Worm (Caenorhabditis elegans) whole organism, young adult: Measurements from ENCODE around the gene srj-54.

Experiments used
- K11D2.4 ChIP-seq: fragments of 200-800 bp; sonication (Bioruptor generic); IDR thresholded peaks from 2 replicates; pipeline ENCODE4 v1.3.6; 2022; ENCODE audit warnings: missing genetic modification reagents, missing genetic modification characterization, missing compliant biosample characterization
- aptf-2 ChIP-seq: fragments of 200-800 bp; sonication (Bioruptor generic); conservative IDR thresholded peaks from 2 replicates; pipeline ENCODE4 v1.3.6; 2022; ENCODE audit warnings: missing genetic modification reagents, missing genetic modification characterization, missing compliant biosample characterization
- ccch-3 ChIP-seq: fragments of 200-800 bp; sonication (Bioruptor generic); optimal IDR thresholded peaks from 2 replicates; lab custom pipeline; 2018; ENCODE audit warnings: mild to moderate bottlenecking, missing genetic modification characterization, missing compliant biosample characterization
- ceh-100 ChIP-seq: fragments of 200-800 bp; sonication (Bioruptor generic); IDR thresholded peaks from 2 replicates; pipeline ENCODE4 v1.3.6; 2022; ENCODE audit warnings: missing genetic modification reagents, missing genetic modification characterization, missing compliant biosample characterization
- dpl-1 ChIP-seq: fragments of 150-350 bp; optimal IDR thresholded peaks from 2 replicates; lab custom pipeline; 2014; ENCODE audit warnings: missing biosample characterization, missing genetic modification reagents, missing genetic modification characterization
- ets-4 ChIP-seq: fragments of 200-800 bp; sonication (Bioruptor generic); optimal IDR thresholded peaks from 2 replicates; lab custom pipeline; 2018; ENCODE audit warnings: mild to moderate bottlenecking, missing genetic modification characterization, missing compliant biosample characterization
- hmg-1.2 ChIP-seq: fragments of 200-800 bp; sonication (Bioruptor generic); IDR thresholded peaks from 2 replicates; pipeline ENCODE4 v1.3.6; 2022; ENCODE audit warnings: missing genetic modification reagents, missing genetic modification characterization, missing compliant biosample characterization
- lin-35 ChIP-seq, 3 experiments: fragments of 150-350 bp in 2 of 3; sonication (generic microtip) in 1 of 3; optimal IDR thresholded peaks; 2 replicates each; lab custom pipeline; 2014 to 2018; ENCODE audit warnings: missing biosample characterization in 3 of 3, missing genetic modification characterization in 3 of 3, missing genetic modification reagents in 3 of 3
- nhr-80 ChIP-seq: sonication (generic microtip); optimal IDR thresholded peaks from 2 replicates; lab custom pipeline; 2016; ENCODE audit warnings: missing genetic modification characterization, missing compliant biosample characterization
- repo-1 ChIP-seq: sonication (generic microtip); optimal IDR thresholded peaks from 2 replicates; lab custom pipeline; 2017; ENCODE audit warnings: mild to moderate bottlenecking, missing genetic modification characterization, missing compliant biosample characterization
- sdz-38 ChIP-seq: sonication (generic microtip); optimal IDR thresholded peaks from 2 replicates; lab custom pipeline; 2016; ENCODE audit warnings: missing genotype, missing genetic modification characterization, missing compliant biosample characterization
- ztf-6 ChIP-seq: fragments of 200-800 bp; sonication (Bioruptor generic); IDR thresholded peaks from 2 replicates; pipeline ENCODE4 v1.3.6; 2022; ENCODE audit warnings: missing genetic modification reagents, missing genetic modification characterization, missing compliant biosample characterization

- no peak for TF ChIP-seq ets-4 (GFP tag; lab: Kevin White, UChicago)
- TF ChIP-seq hmg-1.2 (GFP tag; lab: Robert Waterston, UW), result no peak
- no peak for TF ChIP-seq nhr-80 (tag; lab: Kevin White, UChicago)
- TF ChIP-seq ccch-3 (GFP tag; lab: Kevin White, UChicago), result no peak
- TF ChIP-seq ztf-6 (GFP tag; lab: Robert Waterston, UW), result no peak
- no peak for TF ChIP-seq dpl-1 (GFP tag; lab: Kevin White, UChicago)
- no peak for TF ChIP-seq sdz-38 (tag; lab: Kevin White, UChicago)
- no peak for TF ChIP-seq lin-35 (GFP tag; optimal IDR thresholded peaks at IDR 0.05; lab: Kevin White, UChicago)
- no peak for TF ChIP-seq aptf-2
- TF ChIP-seq K11D2.4, result no peak
- TF ChIP-seq ceh-100 (GFP tag; lab: Robert Waterston, UW), result no peak
- TF ChIP-seq repo-1 (tag; lab: Kevin White, UChicago), result no peak
Observed at ce11 chrV:2888265-2888664, 28.6 kb upstream of the srj-54 start.
